Worm (Caenorhabditis elegans) whole organism, late embryonic: ENCODE results near the gene ints-13.

Experiments
- F13H6.1 ChIP-seq: sonication (generic microtip); optimal IDR thresholded peaks from 2 replicates; lab custom pipeline; 2016; ENCODE audit warnings: missing genetic modification characterization, missing compliant biosample characterization
- che-1 ChIP-seq: sonication (generic microtip); optimal IDR thresholded peaks from 2 replicates; lab custom pipeline; 2016; ENCODE audit warnings: mild to moderate bottlenecking, missing genetic modification characterization, missing compliant biosample characterization
- dve-1 ChIP-seq: sonication (generic microtip); optimal IDR thresholded peaks from 2 replicates; lab custom pipeline; 2017; ENCODE audit warnings: antibody characterized with exemption, mild to moderate bottlenecking, missing genetic modification characterization, missing compliant biosample characterization
- odd-2 ChIP-seq: sonication (generic microtip); optimal IDR thresholded peaks from 2 replicates; lab custom pipeline; 2017; ENCODE audit warnings: antibody characterized with exemption, mild to moderate bottlenecking, missing genetic modification characterization, missing compliant biosample characterization
- pat-9 ChIP-seq: fragments of 200-800 bp; sonication (Bioruptor generic); optimal IDR thresholded peaks from 2 replicates; lab custom pipeline; 2018; ENCODE audit warnings: mild to moderate bottlenecking, missing genetic modification characterization, moderate library complexity, missing compliant biosample characterization
- pha-4 ChIP-seq: fragments of 150-350 bp; optimal IDR thresholded peaks from 2 replicates; lab custom pipeline; 2018; ENCODE audit warnings: missing biosample characterization, missing genetic modification reagents, missing genetic modification characterization
- pqm-1 ChIP-seq: sonication (generic microtip); optimal IDR thresholded peaks from 2 replicates; lab custom pipeline; 2016; ENCODE audit warnings: missing genetic modification characterization, missing compliant biosample characterization
- unc-55 ChIP-seq: sonication (generic microtip); optimal IDR thresholded peaks from 2 replicates; lab custom pipeline; 2017; ENCODE audit warnings: missing biosample characterization, missing genetic modification reagents, missing genetic modification characterization
- ztf-16 ChIP-seq: sonication (generic microtip); optimal IDR thresholded peaks from 2 replicates; lab custom pipeline; 2017; ENCODE audit warnings: missing genetic modification characterization, missing compliant biosample characterization

DNA sequence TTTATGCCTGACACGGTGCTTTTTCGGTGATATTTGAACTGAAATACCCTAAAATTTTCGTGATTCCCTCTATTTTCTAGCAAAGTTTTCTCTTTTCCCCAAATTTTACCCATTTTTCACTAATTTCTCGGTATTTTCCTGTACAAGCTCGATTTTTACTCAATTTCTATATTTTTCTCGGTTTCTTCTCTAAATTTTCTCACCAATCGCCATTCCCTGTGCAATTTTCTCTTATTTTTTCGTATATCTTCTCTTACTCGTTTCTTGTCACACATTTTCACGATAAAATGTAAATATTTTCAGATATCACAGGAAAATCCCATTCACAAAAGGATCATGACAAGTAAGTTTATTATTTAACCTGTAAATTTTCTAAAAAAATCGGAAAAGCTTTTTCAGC lies 42.8 kb downstream of the ints-13 start, which contains the start of gene csn-3:
- TF ChIP-seq pqm-1 (tag; lab: Kevin White, UChicago) (no peak), odd-2 (tag; lab: Kevin White, UChicago) (no peak), dve-1 (tag; lab: Kevin White, UChicago) (no peak), pat-9 (tag; lab: Kevin White, UChicago) (no peak), unc-55 (GFP tag; lab: Kevin White, UChicago) (no peak), F13H6.1 (tag; lab: Kevin White, UChicago) (no peak), ztf-16 (tag; lab: Kevin White, UChicago) (no peak), che-1 (tag; lab: Kevin White, UChicago) (no peak), pha-4 (tag; lab: Kevin White, UChicago) (no peak)
